Fruit fly (Drosophila melanogaster): Measurements from ENCODE around the gene Tango1.

Gene Tango1

dm6 chr2L:6692048-6692447 is 42.9 kb downstream of the Tango1 start (continued):
- TF ChIP-seq eg (GFP tag; IDR thresholded peaks at IDR 0.05) (no peak), Blimp-1 (GFP tag; optimal IDR thresholded peaks at IDR 0.05) (no peak), cyc (GFP tag; optimal IDR thresholded peaks at IDR 0.05) (no peak), CG4318 (GFP tag; optimal IDR thresholded peaks at IDR 0.05) (no peak), Sox102F (GFP tag; optimal IDR thresholded peaks at IDR 0.05) (no peak), CG32006 (GFP tag; optimal IDR thresholded peaks at IDR 0.05) (peak; percentile 42), Hr38 (GFP tag; optimal IDR thresholded peaks at IDR 0.05) (no peak), dsx (GFP tag; optimal IDR thresholded peaks at IDR 0.05; ENCODE audit: poor library complexity, severe bottlenecking) (no peak), CG8632 (GFP tag; optimal IDR thresholded peaks at IDR 0.05) (no peak), Ets96B (tag; optimal IDR thresholded peaks at IDR 0.05) (peak; percentile 8), Eip75B (GFP tag; optimal IDR thresholded peaks at IDR 0.05) (peak; percentile 9), CG16779 (tag; optimal IDR thresholded peaks at IDR 0.05) (no peak), Hr39 (GFP tag; optimal IDR thresholded peaks at IDR 0.05) (peak; percentile 15), CG6276 (GFP tag; optimal IDR thresholded peaks at IDR 0.05) (no peak), fkh (GFP tag; optimal IDR thresholded peaks at IDR 0.05) (no peak), lz (GFP tag; optimal IDR thresholded peaks at IDR 0.05) (no peak), CG8319 (GFP tag; optimal IDR thresholded peaks at IDR 0.05) (no peak), CG6854 (GFP tag; optimal IDR thresholded peaks at IDR 0.05) (no peak), CG15336 (GFP tag; IDR thresholded peaks at IDR 0.05) (peak; percentile 39; the same call in 1 of the 2 replicates)

- peak; percentile 65 for TF ChIP-seq CG4318 (GFP tag; optimal IDR thresholded peaks at IDR 0.05)
- TF ChIP-seq CG10669 (GFP tag; optimal IDR thresholded peaks at IDR 0.05), result peak; percentile 62
- peak; percentile 2 for TF ChIP-seq CG8319 (GFP tag; optimal IDR thresholded peaks at IDR 0.05)
- TF ChIP-seq ss (GFP tag; optimal IDR thresholded peaks at IDR 0.05), result peak; percentile 74 to 75
- TF ChIP-seq CG1621 (tag; optimal IDR thresholded peaks at IDR 0.05), result no peak
- TF ChIP-seq salr (GFP tag; optimal IDR thresholded peaks at IDR 0.05), result peak in 1 of 2 experiments; percentile 79
- peak; percentile 49 for TF ChIP-seq lz (GFP tag; optimal IDR thresholded peaks at IDR 0.05)
- peak; percentile 61 for TF ChIP-seq CG10631 (GFP tag; optimal IDR thresholded peaks at IDR 0.05)
- peak; percentile 60 for TF ChIP-seq OdsH (GFP tag; optimal IDR thresholded peaks at IDR 0.05)
- TF ChIP-seq topi (GFP tag; optimal IDR thresholded peaks at IDR 0.05), result peak; percentile 58
- TF ChIP-seq dac (GFP tag; optimal IDR thresholded peaks at IDR 0.05), result peak; percentile 56
- TF ChIP-seq Ets21C (GFP tag; optimal IDR thresholded peaks at IDR 0.05), result peak; percentile 7
- peak; percentile 82 for TF ChIP-seq CG6276 (GFP tag; optimal IDR thresholded peaks at IDR 0.05)
- TF ChIP-seq Ets96B (tag; optimal IDR thresholded peaks at IDR 0.05), result peak; percentile 69
- peak; percentile 54 for TF ChIP-seq fd59A (GFP tag; optimal IDR thresholded peaks at IDR 0.05)
- peak; percentile 65 for TF ChIP-seq Met (GFP tag; optimal IDR thresholded peaks at IDR 0.05)
- TF ChIP-seq CG7368 (GFP tag; optimal IDR thresholded peaks at IDR 0.05), result no peak
- peak; percentile 11 for TF ChIP-seq Sox15 (GFP tag; optimal IDR thresholded peaks at IDR 0.05)
- TF ChIP-seq Eip78C (GFP tag), result peak; percentile 95
- TF ChIP-seq CG3032 (tag; optimal IDR thresholded peaks at IDR 0.05), result peak; percentile 77
- peak; percentile 51 for TF ChIP-seq acj6 (GFP tag; optimal IDR thresholded peaks at IDR 0.05)
- peak; percentile 38 for TF ChIP-seq CG6854 (GFP tag; optimal IDR thresholded peaks at IDR 0.05)
- peak; percentile 64 for TF ChIP-seq Lpt (GFP tag; optimal IDR thresholded peaks at IDR 0.05)
- TF ChIP-seq CG6808 (GFP tag; optimal IDR thresholded peaks at IDR 0.05), result peak; percentile 81
- peak; percentile 72 for TF ChIP-seq dsx (GFP tag; optimal IDR thresholded peaks at IDR 0.05; ENCODE audit: poor library complexity, severe bottlenecking)
- TF ChIP-seq CG8119 (GFP tag; IDR thresholded peaks at IDR 0.05), result peak; percentile 74
- TF ChIP-seq net (GFP tag; optimal IDR thresholded peaks at IDR 0.05), result peak; percentile 68
- no peak for TF ChIP-seq CG11294 (GFP tag; IDR thresholded peaks at IDR 0.05)
- TF ChIP-seq CG15336 (GFP tag; IDR thresholded peaks at IDR 0.05), result peak; percentile 80
- peak; percentile 50 for TF ChIP-seq CG8632 (GFP tag; optimal IDR thresholded peaks at IDR 0.05)
- TF ChIP-seq esn (GFP tag; optimal IDR thresholded peaks at IDR 0.05), result peak; percentile 64
- TF ChIP-seq Sox14 (GFP tag; optimal IDR thresholded peaks at IDR 0.05), result peak; percentile 26
- TF ChIP-seq CG9139 (GFP tag; optimal IDR thresholded peaks at IDR 0.05), result peak; percentile 62
- no peak for TF ChIP-seq CG16779 (tag; optimal IDR thresholded peaks at IDR 0.05)
- TF ChIP-seq Hr39 (GFP tag; optimal IDR thresholded peaks at IDR 0.05), result peak; percentile 6
- TF ChIP-seq CG11762 (GFP tag; optimal IDR thresholded peaks at IDR 0.05; ENCODE audit: insufficient read depth), result peak; percentile 34
- TF ChIP-seq Hr38 (GFP tag; optimal IDR thresholded peaks at IDR 0.05), result no peak
- TF ChIP-seq CG31627 (GFP tag; optimal IDR thresholded peaks at IDR 0.05), result peak; percentile 29
- TF ChIP-seq svp (GFP tag), result peak; percentile 81
- TF ChIP-seq eg (GFP tag; IDR thresholded peaks at IDR 0.05), result peak; percentile 42; the same call in 1 of the 3 replicates
- TF ChIP-seq CG6792 (GFP tag; optimal IDR thresholded peaks at IDR 0.05), result peak; percentile 33
Observed at dm6 chr2L:6693794-6694254, 44.6 kb downstream of the Tango1 start.
